Worm (Caenorhabditis elegans): ENCODE data around the gene zig-8.

ce11 chrIII:13107307-13107706, 12.3 kb upstream of the zig-8 start, which contains the start of gene dhhc-8:
- TF ChIP-seq dao-5 (tag; optimal IDR thresholded peaks at IDR 0.05) (no peak), him-1 (tag; optimal IDR thresholded peaks at IDR 0.05) (no peak)

Data from whole organism, L4/young adult.